Fruit fly (Drosophila melanogaster) whole organism, embryonic: Measurements from ENCODE around the gene trx.
A peak's percentile ranks its signal among the peaks of the same experiment; 100 is the strongest.

Experiments used
- Abd-B ChIP-seq: fragments of 200-800 bp; sonication (Bioruptor generic); optimal IDR thresholded peaks from 2 replicates; lab custom pipeline; 2018; ENCODE audit warnings: missing biosample characterization, mild to moderate bottlenecking, missing genetic modification characterization, moderate library complexity
- CG11695 ChIP-seq: fragments of 200-800 bp; sonication (Bioruptor generic); IDR thresholded peaks from 3 replicates; pipeline ENCODE4 v1.3.6; 2022; ENCODE audit warnings: missing biosample characterization, missing genetic modification characterization
- CG12391 ChIP-seq: fragments of 200-800 bp; sonication (Bioruptor generic); optimal IDR thresholded peaks from 3 replicates; lab custom pipeline; 2018; ENCODE audit warnings: missing biosample characterization, mild to moderate bottlenecking, missing genetic modification characterization, moderate library complexity
- CG13424 ChIP-seq: fragments of 200-800 bp; sonication (Bioruptor generic); optimal IDR thresholded peaks from 2 replicates; lab custom pipeline; 2019; ENCODE audit warnings: missing biosample characterization, mild to moderate bottlenecking, missing genetic modification characterization, moderate library complexity
- CG1602 ChIP-seq: fragments of 200-800 bp; sonication (Bioruptor generic); optimal IDR thresholded peaks from 3 replicates; lab custom pipeline; 2016; ENCODE audit warnings: missing biosample characterization, missing genetic modification characterization
- CG16813 ChIP-seq: fragments of 200-800 bp; sonication (Bioruptor generic); IDR thresholded peaks from 3 replicates; pipeline ENCODE4 v1.3.6; 2022; ENCODE audit warnings: missing biosample characterization, missing genetic modification characterization; ENCODE audit not compliant: partially characterized antibody
- CG17328 ChIP-seq: fragments of 200-800 bp; sonication (Bioruptor generic); IDR thresholded peaks from 2 replicates; pipeline ENCODE4 v1.3.6; 2022; ENCODE audit warnings: missing biosample characterization, missing genetic modification characterization
- CG17359 ChIP-seq: fragments of 200-800 bp; sonication (Bioruptor generic); optimal IDR thresholded peaks from 3 replicates; lab custom pipeline; 2018; ENCODE audit warnings: missing biosample characterization, mild to moderate bottlenecking, missing genetic modification characterization, moderate library complexity
- CG17829 ChIP-seq: fragments of 200-800 bp; optimal IDR thresholded peaks from 2 replicates; lab custom pipeline; 2019; ENCODE audit warnings: missing biosample characterization, mild to moderate bottlenecking, missing genetic modification characterization, moderate library complexity
- CG30403 ChIP-seq: fragments of 200-800 bp; sonication (Bioruptor generic); optimal IDR thresholded peaks from 3 replicates; lab custom pipeline; 2016; ENCODE audit warnings: missing biosample characterization, missing genetic modification characterization
- CG3281 ChIP-seq: fragments of 200-800 bp; sonication (Bioruptor generic); optimal IDR thresholded peaks from 3 replicates; lab custom pipeline; 2017; ENCODE audit warnings: missing biosample characterization, mild to moderate bottlenecking, missing genetic modification characterization
- CG3407 ChIP-seq: fragments of 200-800 bp; sonication (Bioruptor generic); optimal IDR thresholded peaks from 2 replicates; lab custom pipeline; 2018; ENCODE audit warnings: missing biosample characterization, mild to moderate bottlenecking, missing genetic modification characterization
- CG34376 ChIP-seq: fragments of 200-800 bp; sonication (Bioruptor generic); optimal IDR thresholded peaks from 2 replicates; lab custom pipeline; 2018; ENCODE audit warnings: missing biosample characterization, mild to moderate bottlenecking, missing genetic modification characterization
- CG6689 ChIP-seq: fragments of 200-800 bp; sonication (Bioruptor generic); IDR thresholded peaks from 2 replicates; pipeline ENCODE4 v1.3.6; 2022; ENCODE audit warnings: missing biosample characterization, missing genetic modification characterization
- CG9817 ChIP-seq: fragments of 200-800 bp; sonication (Bioruptor generic); optimal IDR thresholded peaks from 2 replicates; lab custom pipeline; 2018; ENCODE audit warnings: missing biosample characterization, mild to moderate bottlenecking, missing genetic modification characterization, moderate library complexity
- CHES-1-like ChIP-seq: fragments of 200-800 bp; sonication (Bioruptor generic); optimal IDR thresholded peaks from 2 replicates; lab custom pipeline; 2016; ENCODE audit warnings: missing biosample characterization, missing genetic modification characterization
- CrebB ChIP-seq: fragments of 200-800 bp; sonication (Bioruptor generic); optimal IDR thresholded peaks from 3 replicates; lab custom pipeline; 2018; ENCODE audit warnings: missing biosample characterization, mild to moderate bottlenecking, missing genetic modification characterization
- D19A ChIP-seq: fragments of 200-800 bp; optimal IDR thresholded peaks from 3 replicates; lab custom pipeline; 2019; ENCODE audit warnings: missing biosample characterization, mild to moderate bottlenecking, missing genetic modification characterization, moderate library complexity
- Dll ChIP-seq: fragments of 200-800 bp; sonication (Bioruptor generic); IDR thresholded peaks from 4 replicates; pipeline ENCODE4 v1.3.6; 2022; ENCODE audit warnings: missing biosample characterization, missing genetic modification characterization; ENCODE audit not compliant: partially characterized antibody
- Drgx ChIP-seq: fragments of 200-800 bp; sonication (Bioruptor generic); IDR thresholded peaks from 2 replicates; pipeline ENCODE4 v1.3.6; 2022; ENCODE audit warnings: missing biosample characterization, missing genetic modification characterization
- Fer1 ChIP-seq: fragments of 200-800 bp; sonication (Bioruptor generic); optimal IDR thresholded peaks from 2 replicates; lab custom pipeline; 2017; ENCODE audit warnings: missing biosample characterization, mild to moderate bottlenecking, missing genetic modification characterization
- Gsc ChIP-seq: fragments of 200-800 bp; sonication (Bioruptor generic); IDR thresholded peaks from 2 replicates; pipeline ENCODE4 v1.3.6; 2022; ENCODE audit warnings: missing biosample characterization, missing genetic modification characterization
- Hmr ChIP-seq: fragments of 200-800 bp; sonication (Bioruptor generic); optimal IDR thresholded peaks from 3 replicates; lab custom pipeline; 2017; ENCODE audit warnings: mild to moderate bottlenecking, missing biosample characterization, missing genetic modification reagents, missing genetic modification characterization
- Kr ChIP-seq: fragments of 200-800 bp; sonication (Bioruptor generic); optimal IDR thresholded peaks from 2 replicates; lab custom pipeline; 2017; ENCODE audit warnings: missing biosample characterization, mild to moderate bottlenecking, missing genetic modification characterization
- Max ChIP-seq: fragments of 200-800 bp; sonication (Bioruptor generic); optimal IDR thresholded peaks from 2 replicates; lab custom pipeline; 2016; ENCODE audit warnings: missing biosample characterization, mild to moderate bottlenecking, missing genetic modification characterization
- Med ChIP-seq: fragments of 200-800 bp; sonication (Bioruptor generic); peaks from one replicate; lab custom pipeline; 2016; ENCODE audit warnings: missing biosample characterization, missing genetic modification characterization, mild to moderate bottlenecking, inconsistent platforms, moderate library complexity
- PHDP ChIP-seq: fragments of 200-800 bp; sonication (Bioruptor generic); optimal IDR thresholded peaks from 3 replicates; lab custom pipeline; 2018; ENCODE audit warnings: missing biosample characterization, mild to moderate bottlenecking, missing genetic modification characterization, moderate library complexity
- Rfx ChIP-seq: fragments of 200-800 bp; sonication (Bioruptor generic); IDR thresholded peaks from 2 replicates; pipeline ENCODE4 v1.3.6; 2022; ENCODE audit warnings: missing biosample characterization, missing genetic modification characterization
- Vsx1 ChIP-seq: fragments of 200-800 bp; sonication (Bioruptor generic); optimal IDR thresholded peaks from 2 replicates; lab custom pipeline; 2017; ENCODE audit warnings: missing biosample characterization, mild to moderate bottlenecking, missing genetic modification characterization, missing genetic modification reagents
- caup ChIP-seq: fragments of 200-800 bp; sonication (Bioruptor generic); optimal IDR thresholded peaks from 3 replicates; lab custom pipeline; 2017; ENCODE audit warnings: missing biosample characterization, mild to moderate bottlenecking, missing genetic modification characterization, moderate library complexity; ENCODE audit not compliant: severe bottlenecking
- cg ChIP-seq: fragments of 200-800 bp; sonication (Bioruptor generic); optimal IDR thresholded peaks from 3 replicates; lab custom pipeline; 2019; ENCODE audit warnings: missing biosample characterization, mild to moderate bottlenecking, missing genetic modification characterization, moderate library complexity
- chm ChIP-seq: fragments of 200-800 bp; sonication (Bioruptor generic); IDR thresholded peaks from 2 replicates; pipeline ENCODE4 v1.3.6; 2022; ENCODE audit warnings: missing biosample characterization, missing genetic modification characterization
- ci ChIP-seq: fragments of 200-800 bp; sonication (Bioruptor generic); IDR thresholded peaks from 3 replicates; pipeline ENCODE4 v1.3.6; 2022; ENCODE audit warnings: missing biosample characterization, missing genetic modification characterization
- dimm ChIP-seq: fragments of 200-800 bp; sonication (Bioruptor generic); IDR thresholded peaks from 2 replicates; pipeline ENCODE4 v1.3.6; 2022; ENCODE audit warnings: missing biosample characterization, missing genetic modification characterization
- dysf ChIP-seq: fragments of 200-800 bp; sonication (Bioruptor generic); IDR thresholded peaks from 3 replicates; pipeline ENCODE4 v1.3.6; 2022; ENCODE audit warnings: missing biosample characterization, missing genetic modification characterization
- lab ChIP-seq: fragments of 200-800 bp; sonication (Bioruptor generic); optimal IDR thresholded peaks from 3 replicates; lab custom pipeline; 2017; ENCODE audit warnings: missing biosample characterization, missing genetic modification characterization, mild to moderate bottlenecking, moderate library complexity, missing genetic modification reagents
- lmd ChIP-seq: fragments of 200-800 bp; sonication (Bioruptor generic); IDR thresholded peaks from 2 replicates; pipeline ENCODE4 v1.3.6; 2022; ENCODE audit warnings: missing biosample characterization, missing genetic modification characterization
- sens ChIP-seq: fragments of 200-800 bp; sonication (Bioruptor generic); peaks from one replicate; lab custom pipeline; 2016; ENCODE audit warnings: missing biosample characterization, missing genetic modification characterization
- slou ChIP-seq: fragments of 200-800 bp; sonication (Bioruptor generic); optimal IDR thresholded peaks from 3 replicates; lab custom pipeline; 2016; ENCODE audit warnings: missing biosample characterization, missing genetic modification characterization
- sug ChIP-seq: fragments of 200-800 bp; optimal IDR thresholded peaks from 2 replicates; lab custom pipeline; 2019; ENCODE audit warnings: missing biosample characterization, mild to moderate bottlenecking, missing genetic modification characterization, moderate library complexity
- tin ChIP-seq: fragments of 200-800 bp; sonication (Bioruptor generic); optimal IDR thresholded peaks from 3 replicates; lab custom pipeline; 2016; ENCODE audit warnings: missing biosample characterization, missing genetic modification characterization
- twi ChIP-seq: fragments of 200-800 bp; optimal IDR thresholded peaks from 2 replicates; lab custom pipeline; 2019; ENCODE audit warnings: missing biosample characterization, mild to moderate bottlenecking, missing genetic modification characterization, moderate library complexity
- unpg ChIP-seq: fragments of 200-800 bp; sonication (Bioruptor generic); optimal IDR thresholded peaks from 3 replicates; lab custom pipeline; 2018; ENCODE audit warnings: missing biosample characterization, mild to moderate bottlenecking, missing genetic modification characterization, moderate library complexity

trx gene

dm6 chr3R:14282215-14283041 is 4.3 kb downstream of the trx start (continued):
- 0 out of 2 replicates have a peak, but pooled peaks have one; percentile 6 for TF ChIP-seq Rfx (GFP tag; lab: Robert Waterston, UW)

dm6 chr3R:14280324-14280723 is 6.4 kb downstream of the trx start:
- peak; percentile 33 for TF ChIP-seq sens
- TF ChIP-seq Drgx (GFP tag; lab: Robert Waterston, UW) = peak; percentile 50
- TF ChIP-seq Vsx1 (GFP tag; lab: Kevin White, UChicago) = no peak

- no peak for TF ChIP-seq slou
- peak; percentile 13 for TF ChIP-seq caup (GFP tag; lab: Kevin White, UChicago)
- TF ChIP-seq ci (GFP tag; lab: Robert Waterston, UW) = peak; percentile 33; the same call in 1 of the 3 replicates
- TF ChIP-seq Abd-B (GFP tag; lab: Kevin White, UChicago) = peak; percentile 10
- no peak for TF ChIP-seq Dll (GFP tag; lab: Robert Waterston, UW)
- peak; percentile 46 for TF ChIP-seq CG17359 (tag; lab: Kevin White, UChicago)
- no peak for TF ChIP-seq chm (GFP tag; lab: Robert Waterston, UW)
- peak; percentile 45 for TF ChIP-seq CG17829 (tag; lab: Kevin White, UChicago)
- 0 out of 2 replicates have a peak, but pooled peaks have one; percentile 29 for TF ChIP-seq CG17328 (GFP tag; lab: Robert Waterston, UW)
- TF ChIP-seq Hmr (GFP tag; lab: Kevin White, UChicago) = peak; percentile 49
- peak; percentile 11 for TF ChIP-seq Max (GFP tag; lab: Kevin White, UChicago)
- no peak for TF ChIP-seq tin
- no peak for TF ChIP-seq CG9817
- TF ChIP-seq twi (tag; lab: Kevin White, UChicago) = no peak
- 0 out of 2 replicates have a peak, but pooled peaks have one; percentile 19 for TF ChIP-seq lmd (GFP tag; lab: Robert Waterston, UW)
- peak; percentile 11 for TF ChIP-seq CG12391 (tag; lab: Kevin White, UChicago)
- TF ChIP-seq Kr (GFP tag; lab: Kevin White, UChicago) = no peak
- no peak for TF ChIP-seq CG34376 (GFP tag; lab: Kevin White, UChicago)
- TF ChIP-seq Fer1 = peak; percentile 42
- no peak for TF ChIP-seq CG16813 (GFP tag; lab: Robert Waterston, UW)
- no peak for TF ChIP-seq dimm
- peak; percentile 57 for TF ChIP-seq cg (GFP tag; lab: Kevin White, UChicago)
- no peak for TF ChIP-seq CHES-1-like (GFP tag; lab: Kevin White, UChicago)
- peak; percentile 72 for TF ChIP-seq Med (GFP tag; lab: Kevin White, UChicago)
- peak; percentile 35 for TF ChIP-seq CG13424 (tag; lab: Kevin White, UChicago)
- TF ChIP-seq dysf (GFP tag; lab: Robert Waterston, UW) = peak; percentile 41; the same call in 1 of the 3 replicates
- TF ChIP-seq PHDP (tag; lab: Kevin White, UChicago) = peak; percentile 36
- TF ChIP-seq CG30403 (GFP tag; lab: Kevin White, UChicago) = peak; percentile 22
- no peak for TF ChIP-seq CG1602 (GFP tag; lab: Kevin White, UChicago)
- no peak for TF ChIP-seq Gsc
- TF ChIP-seq lab (GFP tag; lab: Kevin White, UChicago) = peak; percentile 60
- 0 out of 3 replicates have a peak, but pooled peaks have one; percentile 33 for TF ChIP-seq CG11695 (GFP tag; lab: Robert Waterston, UW)
- peak; percentile 43 for TF ChIP-seq D19A (tag; lab: Kevin White, UChicago)
- 0 out of 2 replicates have a peak, but pooled peaks have one; percentile 19 for TF ChIP-seq CG6689 (GFP tag; lab: Robert Waterston, UW)
- peak; percentile 2 for TF ChIP-seq unpg (GFP tag; lab: Kevin White, UChicago)
- TF ChIP-seq sug = peak; percentile 5
- TF ChIP-seq CG3281 (GFP tag; lab: Kevin White, UChicago) = peak; percentile 50
- TF ChIP-seq CrebB = no peak
- TF ChIP-seq CG3407 = no peak
Observed at dm6 chr3R:14279311-14279998, 7.2 kb downstream of the trx start.
